Fruit fly (Drosophila melanogaster) whole organism, larva: ENCODE results near the gene Gr33a.
A peak's percentile ranks its signal among the peaks of the same experiment; 100 is the strongest.

Experiments used
- noc ChIP-seq: fragments of 200-800 bp; sonication (Bioruptor generic); optimal IDR thresholded peaks from 3 replicates; lab custom pipeline; 2019; ENCODE audit warnings: missing biosample characterization, mild to moderate bottlenecking, missing genetic modification characterization, moderate library complexity

Gr33a gene

DNA sequence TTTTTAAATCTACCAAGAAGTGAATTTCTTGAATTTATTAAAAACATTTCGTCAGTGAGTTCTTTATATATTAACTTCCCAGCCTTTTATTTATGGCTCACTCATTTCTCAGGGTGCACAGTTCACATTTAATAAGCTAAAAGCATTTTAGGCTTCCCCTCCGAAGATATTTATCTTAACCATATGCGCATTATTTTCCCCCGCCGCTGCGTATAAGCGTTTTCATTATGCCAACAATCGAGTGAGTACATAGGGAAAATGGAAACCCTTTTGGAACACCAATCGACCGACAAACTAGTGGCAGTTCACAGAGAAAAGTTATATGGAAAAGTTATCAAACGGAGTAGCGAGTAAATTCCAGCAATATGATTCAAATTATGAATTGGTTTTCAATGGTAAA is at the start of gene Gr33a:
Gene Gr33a, plus strand, starts transcription at position 301 of the 400 bp plus-strand sequence.
- TF ChIP-seq noc (tag; lab: Kevin White, UChicago) = no peak

- TF ChIP-seq noc (tag; lab: Kevin White, UChicago) = no peak
Measured at dm6 chr2L:12089145-12089544, 48.7 kb upstream of the Gr33a start.

DNA sequence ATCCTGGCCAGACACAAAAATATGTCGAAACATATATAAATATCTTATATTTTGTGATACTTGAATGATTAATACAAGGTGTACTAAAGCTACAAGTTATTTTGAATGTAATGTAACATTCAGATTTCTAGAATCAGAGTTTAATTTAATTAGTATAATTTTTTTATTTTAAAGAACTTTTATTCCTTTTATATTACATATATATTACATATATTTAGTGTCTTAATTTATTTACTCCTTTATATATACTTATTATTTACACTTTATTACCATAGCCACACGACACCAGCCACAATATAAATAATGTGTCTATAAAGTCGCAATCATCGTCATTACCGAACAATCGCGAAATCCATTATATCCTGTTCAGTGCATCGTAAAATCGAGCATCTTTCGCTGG is 46.3 kb upstream of the Gr33a start, which contains the start of gene Pex19:
Gene Pex19, plus strand, starts transcription at position 301 of the 400 bp plus-strand sequence.
- TF ChIP-seq noc (tag; lab: Kevin White, UChicago) = no peak

DNA sequence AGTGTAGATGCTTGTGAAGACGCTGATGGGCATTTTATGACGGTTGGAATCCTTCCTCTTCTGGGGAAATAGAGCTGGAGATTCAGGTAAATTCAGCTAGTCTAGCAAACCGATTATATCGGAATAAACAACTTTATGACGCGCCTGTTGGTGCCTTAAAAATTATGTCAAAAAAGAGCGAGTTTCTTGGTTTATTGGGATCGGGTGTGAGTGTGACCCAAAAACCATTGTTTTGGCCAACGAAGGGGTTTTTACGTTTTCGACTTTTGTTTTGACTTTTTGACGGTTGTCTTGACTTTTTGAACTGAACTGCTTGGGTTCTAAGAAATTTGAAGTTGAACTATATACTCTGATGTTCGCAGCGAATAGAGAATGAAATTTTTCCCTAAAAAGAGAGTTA is 45.8 kb upstream of the Gr33a start:
- TF ChIP-seq noc (tag; lab: Kevin White, UChicago) = no peak

- no peak for TF ChIP-seq noc (tag; lab: Kevin White, UChicago)
Measured at dm6 chr2L:12092719-12093118, 45.1 kb upstream of the Gr33a start.

dm6 chr2L:12093652-12094051 is 44.2 kb upstream of the Gr33a start:
- no peak for TF ChIP-seq noc (tag; lab: Kevin White, UChicago)

dm6 chr2L:12096396-12096813 is 41.4 kb upstream of the Gr33a start, which contains the start of the genes CG6712 and Mt2:
CG6712 (minus strand) TSS chr2L:12096511.
Mt2 (plus strand) TSS chr2L:12096525.
- no peak for TF ChIP-seq noc (tag; lab: Kevin White, UChicago)

- TF ChIP-seq noc (tag; lab: Kevin White, UChicago) = no peak
Measured at dm6 chr2L:12097698-12098097, 40.1 kb upstream of the Gr33a start, which contains the start of gene Ced-12. Ced-12 (plus strand) TSS chr2L:12097838.

dm6 chr2L:12103231-12104210 is 34.3 kb upstream of the Gr33a start, which contains the start of the genes Patsas and ThrRS:
Patsas (minus strand) TSS chr2L:12103285.
ThrRS (plus strand) TSS chr2L:12103751.
- TF ChIP-seq noc (tag; lab: Kevin White, UChicago) = peak; percentile 71

DNA sequence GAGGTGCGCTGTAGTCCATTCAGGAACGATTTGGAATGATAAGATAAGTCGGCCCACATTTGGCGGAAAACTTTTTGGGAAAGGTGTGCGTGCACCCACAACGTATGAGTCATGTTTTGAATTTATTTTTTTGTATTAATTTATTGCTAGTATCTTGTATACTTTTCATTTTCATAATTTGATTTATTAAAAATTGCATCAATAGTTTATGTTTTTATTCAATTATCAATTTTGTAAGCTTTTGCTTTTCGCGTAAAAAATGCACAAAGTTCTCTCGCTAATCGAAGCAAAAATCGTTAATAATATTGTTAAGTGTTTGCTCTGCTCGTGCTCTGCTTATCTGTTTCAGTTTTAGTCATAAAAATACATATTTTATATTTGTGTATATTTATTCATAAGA is 30.7 kb upstream of the Gr33a start:
- TF ChIP-seq noc (tag; lab: Kevin White, UChicago) = no peak

DNA sequence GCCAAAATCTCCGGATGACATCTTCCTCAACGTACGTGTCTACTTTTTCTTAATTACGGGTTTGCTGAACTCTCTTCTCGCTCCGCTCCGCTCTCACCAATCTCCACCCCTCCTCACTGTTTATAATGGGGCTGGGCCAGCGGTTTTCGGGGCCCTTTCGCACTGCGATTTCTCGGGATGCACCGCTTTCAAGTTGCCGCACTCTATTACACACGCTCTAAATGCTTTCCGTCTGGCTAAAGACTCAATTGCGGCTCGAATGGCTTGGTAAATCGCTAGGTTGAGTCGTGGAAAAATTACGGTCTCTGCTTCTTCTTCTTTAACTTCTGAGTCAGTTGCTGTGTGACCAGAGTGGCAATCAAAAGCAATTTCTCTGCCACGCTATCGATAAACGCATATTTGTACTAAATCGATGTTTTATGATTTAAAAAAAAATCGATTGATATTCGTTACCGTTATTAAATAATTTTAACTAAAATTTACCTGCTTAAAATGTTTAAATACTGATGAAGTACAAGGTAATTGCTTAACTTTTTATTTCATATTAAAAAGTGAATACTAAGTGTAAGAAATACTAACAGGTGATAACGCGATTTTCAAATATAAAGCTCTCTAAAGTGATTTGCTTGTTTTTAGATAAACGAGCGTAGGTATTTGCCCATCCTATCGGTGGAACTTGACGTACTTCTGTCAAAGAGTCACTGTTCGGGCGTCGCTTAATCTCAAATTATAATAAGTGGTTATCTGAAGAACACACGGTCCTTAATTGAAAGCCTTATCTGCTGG is 28.8 kb upstream of the Gr33a start, which contains the start of the genes Rab6 and Phae1:
Gene Rab6, minus strand, starts transcription at position 338 of the 786 bp plus-strand sequence.
Gene Phae1, plus strand, starts transcription at position 639 of the 786 bp plus-strand sequence.
- peak; percentile 13 for TF ChIP-seq noc (tag; lab: Kevin White, UChicago)

DNA sequence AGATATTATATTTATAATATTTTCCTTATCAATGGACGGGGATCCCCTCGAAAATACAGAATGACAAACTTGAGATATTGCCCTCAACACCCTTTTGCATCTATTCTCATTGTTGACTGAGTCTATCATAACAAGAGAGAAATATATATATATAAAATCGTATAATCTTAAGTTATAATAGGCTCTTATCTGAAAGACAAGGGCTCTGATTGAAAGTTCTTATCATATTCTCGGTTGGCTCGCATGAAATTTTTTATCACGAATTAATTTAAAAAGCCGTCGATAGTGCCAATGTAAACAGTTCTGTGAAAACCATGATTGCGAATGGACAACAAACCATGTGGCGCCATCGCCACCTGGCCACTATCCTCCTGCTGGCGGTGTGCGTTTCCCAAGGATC is 27.0 kb upstream of the Gr33a start, which contains the start of gene Phae2:
Gene Phae2, plus strand, starts transcription at position 301 of the 400 bp plus-strand sequence.
- no peak for TF ChIP-seq noc (tag; lab: Kevin White, UChicago)

- TF ChIP-seq noc (tag; lab: Kevin White, UChicago) = no peak
Measured at dm6 chr2L:12112943-12113557, 24.8 kb upstream of the Gr33a start.

- no peak for TF ChIP-seq noc (tag; lab: Kevin White, UChicago)
Measured at dm6 chr2L:12114159-12114558, 23.6 kb upstream of the Gr33a start, which contains the start of gene CG17211. CG17211 (plus strand) TSS chr2L:12114360.

dm6 chr2L:12115809-12116208 is 22.0 kb upstream of the Gr33a start:
- no peak for TF ChIP-seq noc (tag; lab: Kevin White, UChicago)
